Worm (Caenorhabditis elegans): Measurements from ENCODE around the gene B0464.9.

- no peak for TF ChIP-seq ztf-11 (tag; optimal IDR thresholded peaks at IDR 0.05)
- TF ChIP-seq lin-15B (tag; optimal IDR thresholded peaks at IDR 0.05) = no peak
- no peak for TF ChIP-seq dpl-1 (GFP tag; optimal IDR thresholded peaks at IDR 0.05)
These were observed 39.3 kb upstream of the B0464.9 start, which contains the start of gene T26G10.5 for ce11 chrIII:9426301-9426700.
